Worm (Caenorhabditis elegans) whole organism, late embryonic: ENCODE data around the gene ZK1320.3.

Source experiments
- F13H6.1 ChIP-seq: sonication (generic microtip); optimal IDR thresholded peaks from 2 replicates; lab custom pipeline; 2016; ENCODE audit warnings: missing genetic modification characterization, missing compliant biosample characterization
- K02D7.2 ChIP-seq: sonication (generic microtip); optimal IDR thresholded peaks from 2 replicates; lab custom pipeline; 2017; ENCODE audit warnings: mild to moderate bottlenecking, missing genetic modification characterization, missing compliant biosample characterization
- T23F11.4 ChIP-seq: fragments of 200-800 bp; sonication (Bioruptor generic); optimal IDR thresholded peaks from 2 replicates; lab custom pipeline; 2018; ENCODE audit warnings: mild to moderate bottlenecking, missing genetic modification characterization, missing compliant biosample characterization
- Y22D7AL.16 ChIP-seq: sonication (generic microtip); optimal IDR thresholded peaks from 2 replicates; lab custom pipeline; 2016; ENCODE audit warnings: missing genetic modification characterization, missing compliant biosample characterization
- ceh-2 ChIP-seq: sonication (generic microtip); optimal IDR thresholded peaks from 2 replicates; lab custom pipeline; 2016; ENCODE audit warnings: missing genotype, missing genetic modification characterization, missing compliant biosample characterization
- ceh-24 ChIP-seq: sonication (generic microtip); optimal IDR thresholded peaks from 2 replicates; lab custom pipeline; 2016; ENCODE audit warnings: mild to moderate bottlenecking, missing genetic modification characterization, missing compliant biosample characterization
- dve-1 ChIP-seq: sonication (generic microtip); optimal IDR thresholded peaks from 2 replicates; lab custom pipeline; 2017; ENCODE audit warnings: antibody characterized with exemption, mild to moderate bottlenecking, missing genetic modification characterization, missing compliant biosample characterization
- elt-4 ChIP-seq: sonication (generic microtip); optimal IDR thresholded peaks from 2 replicates; lab custom pipeline; 2016; ENCODE audit warnings: missing genetic modification characterization, missing compliant biosample characterization
- ets-4 ChIP-seq: sonication (generic microtip); optimal IDR thresholded peaks from 2 replicates; lab custom pipeline; 2016; ENCODE audit warnings: missing genetic modification characterization, missing compliant biosample characterization
- fax-1 ChIP-seq: sonication (generic microtip); optimal IDR thresholded peaks from 2 replicates; lab custom pipeline; 2016; ENCODE audit warnings: missing genotype, missing genetic modification characterization, missing compliant biosample characterization
- fkh-6 ChIP-seq: sonication (generic microtip); optimal IDR thresholded peaks from 2 replicates; lab custom pipeline; 2016; ENCODE audit warnings: missing genetic modification characterization, missing compliant biosample characterization
- hlh-15 ChIP-seq: sonication (generic microtip); optimal IDR thresholded peaks from 2 replicates; lab custom pipeline; 2016; ENCODE audit warnings: missing genetic modification characterization, missing compliant biosample characterization
- hlh-6 ChIP-seq: sonication (generic microtip); optimal IDR thresholded peaks from 2 replicates; lab custom pipeline; 2016; ENCODE audit warnings: missing genotype, missing genetic modification characterization, missing compliant biosample characterization
- hlh-8 ChIP-seq: sonication (generic microtip); optimal IDR thresholded peaks from 2 replicates; lab custom pipeline; 2016; ENCODE audit warnings: missing genotype, missing genetic modification characterization, missing compliant biosample characterization
- lim-6 ChIP-seq: sonication (generic microtip); optimal IDR thresholded peaks from 2 replicates; lab custom pipeline; 2016; ENCODE audit warnings: missing genetic modification characterization, missing compliant biosample characterization
- madf-2 ChIP-seq: sonication (generic microtip); optimal IDR thresholded peaks from 2 replicates; lab custom pipeline; 2017; ENCODE audit warnings: missing genetic modification characterization, missing compliant biosample characterization
- nfya-1 ChIP-seq: sonication (generic microtip); optimal IDR thresholded peaks from 2 replicates; lab custom pipeline; 2017; ENCODE audit warnings: missing genetic modification characterization, mild to moderate bottlenecking, missing compliant biosample characterization, antibody characterized with exemption, moderate library complexity
- nhr-232 ChIP-seq: sonication (generic microtip); optimal IDR thresholded peaks from 2 replicates; lab custom pipeline; 2016; ENCODE audit warnings: missing genetic modification characterization, missing compliant biosample characterization
- pag-3 ChIP-seq: sonication (generic microtip); optimal IDR thresholded peaks from 2 replicates; lab custom pipeline; 2016; ENCODE audit warnings: missing compliant biosample characterization, missing genetic modification characterization, borderline replicate concordance
- pat-9 ChIP-seq: fragments of 200-800 bp; sonication (Bioruptor generic); optimal IDR thresholded peaks from 2 replicates; lab custom pipeline; 2018; ENCODE audit warnings: mild to moderate bottlenecking, missing genetic modification characterization, moderate library complexity, missing compliant biosample characterization
- pax-1 ChIP-seq: fragments of 150-350 bp; optimal IDR thresholded peaks from 2 replicates; lab custom pipeline; 2014; ENCODE audit warnings: missing biosample characterization, missing genetic modification characterization
- pqm-1 ChIP-seq: sonication (generic microtip); optimal IDR thresholded peaks from 2 replicates; lab custom pipeline; 2016; ENCODE audit warnings: missing genetic modification characterization, missing compliant biosample characterization
- pros-1 ChIP-seq: fragments of 150-350 bp; optimal IDR thresholded peaks from 2 replicates; lab custom pipeline; 2014; ENCODE audit warnings: missing biosample characterization, missing genetic modification reagents, missing genetic modification characterization
- rnt-1 ChIP-seq: sonication (generic microtip); optimal IDR thresholded peaks from 2 replicates; lab custom pipeline; 2016; ENCODE audit warnings: missing genetic modification characterization, missing compliant biosample characterization
- sdc-2 ChIP-seq: sonication (generic microtip); optimal IDR thresholded peaks from 2 replicates; lab custom pipeline; 2016; ENCODE audit warnings: missing genotype, missing genetic modification characterization, missing compliant biosample characterization
- syd-9 ChIP-seq: sonication (generic microtip); optimal IDR thresholded peaks from 2 replicates; lab custom pipeline; 2016; ENCODE audit warnings: mild to moderate bottlenecking, missing genetic modification characterization, moderate library complexity, missing compliant biosample characterization
- tbx-2 ChIP-seq: sonication (generic microtip); optimal IDR thresholded peaks from 2 replicates; lab custom pipeline; 2016; ENCODE audit warnings: missing genetic modification characterization, missing compliant biosample characterization
- ttx-3 ChIP-seq: sonication (generic microtip); optimal IDR thresholded peaks from 2 replicates; lab custom pipeline; 2016; ENCODE audit warnings: missing genetic modification reagents, missing genetic modification characterization, missing compliant biosample characterization
- unc-42 ChIP-seq: sonication (generic microtip); optimal IDR thresholded peaks from 2 replicates; lab custom pipeline; 2016; ENCODE audit warnings: missing genotype, missing genetic modification characterization, missing compliant biosample characterization
- unc-55 ChIP-seq: sonication (generic microtip); optimal IDR thresholded peaks from 2 replicates; lab custom pipeline; 2017; ENCODE audit warnings: missing biosample characterization, missing genetic modification reagents, missing genetic modification characterization
- zip-5 ChIP-seq: sonication (generic microtip); optimal IDR thresholded peaks from 2 replicates; lab custom pipeline; 2016; ENCODE audit warnings: missing genetic modification characterization, missing compliant biosample characterization
- ztf-16 ChIP-seq: sonication (generic microtip); optimal IDR thresholded peaks from 2 replicates; lab custom pipeline; 2017; ENCODE audit warnings: missing genetic modification characterization, missing compliant biosample characterization

Gene ZK1320.3

DNA sequence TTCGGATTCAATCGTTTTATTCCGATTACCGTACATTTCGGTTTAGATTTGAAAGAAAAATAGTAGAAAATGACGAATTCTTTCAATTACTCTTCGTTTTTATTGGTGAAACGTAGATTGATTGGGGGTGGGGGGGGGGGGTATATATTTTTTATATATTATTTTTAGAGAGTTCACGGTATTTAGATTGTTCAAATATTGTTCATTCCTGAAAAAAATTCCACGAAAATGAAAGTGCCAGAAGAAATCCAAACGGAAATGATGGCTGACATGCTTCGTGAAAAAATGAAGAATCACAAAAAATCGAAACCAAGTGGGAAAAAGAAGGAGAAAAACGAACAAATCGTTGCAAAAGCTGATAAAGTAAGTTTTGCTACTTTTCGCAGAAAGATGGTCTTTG, 40.1 kb upstream of the ZK1320.3 start, which contains the start of the genes Y53C12A.8 and Y53C12A.7:
Gene Y53C12A.8, minus strand, starts transcription at position 101 of the 400 bp plus-strand sequence.
Gene Y53C12A.7, plus strand, starts transcription at position 181 of the 400 bp plus-strand sequence.
- TF ChIP-seq hlh-15 (tag; lab: Kevin White, UChicago) (no peak), K02D7.2 (tag; lab: Kevin White, UChicago) (no peak), Y22D7AL.16 (no peak), pax-1 (tag; lab: Kevin White, UChicago) (no peak), zip-5 (tag; lab: Kevin White, UChicago) (no peak), nhr-232 (tag; lab: Kevin White, UChicago) (no peak), pat-9 (tag; lab: Kevin White, UChicago) (no peak), hlh-6 (tag; lab: Kevin White, UChicago) (no peak), pag-3 (tag; lab: Kevin White, UChicago) (no peak), ets-4 (tag; lab: Kevin White, UChicago) (no peak), nfya-1 (tag; lab: Kevin White, UChicago) (no peak), tbx-2 (tag; lab: Kevin White, UChicago) (no peak)
- TF ChIP-seq, all 69 proteins: peak for 0

- TF ChIP-seq fax-1 (tag; lab: Kevin White, UChicago): no peak
- no peak for TF ChIP-seq syd-9
- no peak for TF ChIP-seq pqm-1
- TF ChIP-seq unc-42: peak; percentile 55
Observed at ce11 chrII:9695942-9696341, 35.7 kb upstream of the ZK1320.3 start.

- no peak for TF ChIP-seq ttx-3 (tag; lab: Kevin White, UChicago)
- TF ChIP-seq ztf-16 (tag; lab: Kevin White, UChicago): no peak
- TF ChIP-seq pros-1 (tag; lab: Kevin White, UChicago): no peak
- no peak for TF ChIP-seq madf-2 (tag; lab: Kevin White, UChicago)
Observed at ce11 chrII:9691839-9692238, 31.6 kb upstream of the ZK1320.3 start, which contains the start of gene nlp-11. Gene nlp-11, minus strand, starts transcription at chrII:9691939.

- TF ChIP-seq hlh-8 (tag; lab: Kevin White, UChicago): no peak
- TF ChIP-seq F13H6.1 (tag; lab: Kevin White, UChicago): no peak
- no peak for TF ChIP-seq rnt-1 (tag; lab: Kevin White, UChicago)
- TF ChIP-seq elt-4 (tag; lab: Kevin White, UChicago): no peak
- no peak for TF ChIP-seq nfya-1 (tag; lab: Kevin White, UChicago)
- no peak for TF ChIP-seq lim-6 (tag; lab: Kevin White, UChicago)
- no peak for TF ChIP-seq dve-1 (tag; lab: Kevin White, UChicago)
- no peak for TF ChIP-seq T23F11.4 (GFP tag; lab: Kevin White, UChicago)
- TF ChIP-seq unc-42: peak; percentile 78
Observed at ce11 chrII:9690067-9690632, 29.9 kb upstream of the ZK1320.3 start.

- TF ChIP-seq lim-6 (tag; lab: Kevin White, UChicago) (no peak), unc-55 (GFP tag; lab: Kevin White, UChicago) (no peak), ceh-2 (tag; lab: Kevin White, UChicago) (no peak), rnt-1 (tag; lab: Kevin White, UChicago) (no peak), fax-1 (tag; lab: Kevin White, UChicago) (no peak), fkh-6 (tag; lab: Kevin White, UChicago) (no peak), ceh-24 (tag; lab: Kevin White, UChicago) (no peak)
- TF ChIP-seq, all 69 proteins: peak for 0
Observed at ce11 chrII:9686663-9687193, 26.5 kb upstream of the ZK1320.3 start, which contains the start of gene ZK1320.9. Gene ZK1320.9, minus strand, starts transcription at chrII:9686713.

DNA sequence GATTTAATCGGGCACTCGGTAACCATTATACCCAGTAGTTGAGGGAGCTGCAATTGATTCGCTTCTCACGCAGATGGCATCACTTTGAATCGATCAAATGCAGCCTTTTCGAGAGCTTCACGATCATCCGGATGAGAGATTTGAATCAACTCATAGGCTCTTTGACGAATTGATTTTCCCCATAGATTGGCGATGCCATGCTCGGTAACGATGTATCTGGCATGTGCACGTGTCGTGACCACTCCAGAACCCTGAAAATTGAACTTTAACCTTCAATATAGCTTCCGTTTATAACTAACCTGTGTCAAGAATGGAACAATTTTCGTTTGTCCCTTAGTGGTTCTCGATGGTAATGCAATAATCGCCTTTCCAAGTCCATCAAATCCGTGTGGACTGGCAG, 24.0 kb upstream of the ZK1320.3 start:
- TF ChIP-seq sdc-2 (tag; lab: Kevin White, UChicago): no peak
- TF ChIP-seq, all 69 proteins: peak for 0
